Fruit fly (Drosophila melanogaster) whole organism, embryonic: ENCODE measurements around the gene CG14352.

Experiments used
- BEAF-32 ChIP-seq: fragments of 200-800 bp; sonication (Bioruptor generic); optimal IDR thresholded peaks from 3 replicates; lab custom pipeline; 2017; ENCODE audit warnings: missing biosample characterization, missing genetic modification characterization, mild to moderate bottlenecking, moderate library complexity, missing genetic modification reagents
- Bdp1 ChIP-seq: fragments of 200-800 bp; sonication (Bioruptor generic); optimal IDR thresholded peaks from 3 replicates; lab custom pipeline; 2016; ENCODE audit warnings: missing biosample characterization, missing genetic modification characterization
- CG10267 ChIP-seq: fragments of 200-800 bp; sonication (Bioruptor generic); optimal IDR thresholded peaks from 2 replicates; lab custom pipeline; 2018; ENCODE audit warnings: missing biosample characterization, mild to moderate bottlenecking, missing genetic modification characterization, moderate library complexity
- CG10274 ChIP-seq: fragments of 200-800 bp; sonication (Bioruptor generic); optimal IDR thresholded peaks from 3 replicates; lab custom pipeline; 2017; ENCODE audit warnings: missing biosample characterization, mild to moderate bottlenecking, missing genetic modification characterization
- CG10431 ChIP-seq: fragments of 200-800 bp; sonication (Bioruptor generic); optimal IDR thresholded peaks from 3 replicates; lab custom pipeline; 2018; ENCODE audit warnings: missing biosample characterization, mild to moderate bottlenecking, missing genetic modification characterization
- CG11456 ChIP-seq: fragments of 200-800 bp; sonication (Bioruptor generic); IDR thresholded peaks from 3 replicates; pipeline ENCODE4 v1.3.6; 2022; ENCODE audit warnings: missing biosample characterization, missing genetic modification characterization
- CG12299 ChIP-seq: fragments of 200-800 bp; sonication (Bioruptor generic); optimal IDR thresholded peaks from 2 replicates; lab custom pipeline; 2018; ENCODE audit warnings: missing biosample characterization, mild to moderate bottlenecking, missing genetic modification characterization
- CG12391 ChIP-seq: fragments of 200-800 bp; sonication (Bioruptor generic); optimal IDR thresholded peaks from 3 replicates; lab custom pipeline; 2018; ENCODE audit warnings: missing biosample characterization, mild to moderate bottlenecking, missing genetic modification characterization, moderate library complexity
- CG13287 ChIP-seq: fragments of 200-800 bp; sonication (Bioruptor generic); IDR thresholded peaks from 2 replicates; pipeline ENCODE4 v1.3.6; 2022; ENCODE audit warnings: missing biosample characterization, missing genetic modification characterization; ENCODE audit not compliant: partially characterized antibody
- CG13296 ChIP-seq: fragments of 200-800 bp; sonication (Bioruptor generic); optimal IDR thresholded peaks from 3 replicates; lab custom pipeline; 2018; ENCODE audit warnings: missing biosample characterization, mild to moderate bottlenecking, missing genetic modification characterization
- CG13624 ChIP-seq: fragments of 200-800 bp; sonication (Bioruptor generic); optimal IDR thresholded peaks from 2 replicates; lab custom pipeline; 2016; ENCODE audit warnings: missing biosample characterization, missing genetic modification characterization
- CG14667 ChIP-seq: fragments of 200-800 bp; sonication (Bioruptor generic); IDR thresholded peaks from 2 replicates; pipeline ENCODE4 v1.3.6; 2022; ENCODE audit warnings: missing biosample characterization, missing genetic modification characterization
- CG14860 ChIP-seq: fragments of 200-800 bp; sonication (Bioruptor generic); IDR thresholded peaks from 3 replicates; pipeline ENCODE4 v1.3.6; 2022; ENCODE audit warnings: missing biosample characterization, missing genetic modification characterization; ENCODE audit not compliant: partially characterized antibody
- CG15601 ChIP-seq: fragments of 200-800 bp; sonication (Bioruptor generic); optimal IDR thresholded peaks from 3 replicates; lab custom pipeline; 2019; ENCODE audit warnings: missing biosample characterization, mild to moderate bottlenecking, missing genetic modification characterization, moderate library complexity
- CG16813 ChIP-seq: fragments of 200-800 bp; sonication (Bioruptor generic); IDR thresholded peaks from 3 replicates; pipeline ENCODE4 v1.3.6; 2022; ENCODE audit warnings: missing biosample characterization, missing genetic modification characterization; ENCODE audit not compliant: partially characterized antibody
- CG16863 ChIP-seq: fragments of 200-800 bp; sonication (Bioruptor generic); optimal IDR thresholded peaks from 3 replicates; lab custom pipeline; 2016; ENCODE audit warnings: missing biosample characterization, missing genetic modification characterization
- CG17186 ChIP-seq: fragments of 200-800 bp; sonication (Bioruptor generic); optimal IDR thresholded peaks from 3 replicates; lab custom pipeline; 2017; ENCODE audit warnings: missing biosample characterization, missing genetic modification reagents, missing genetic modification characterization
- CG17359 ChIP-seq: fragments of 200-800 bp; sonication (Bioruptor generic); optimal IDR thresholded peaks from 3 replicates; lab custom pipeline; 2018; ENCODE audit warnings: missing biosample characterization, mild to moderate bottlenecking, missing genetic modification characterization, moderate library complexity
- CG18619 ChIP-seq: fragments of 200-800 bp; sonication (Bioruptor generic); optimal IDR thresholded peaks from 3 replicates; lab custom pipeline; 2017; ENCODE audit warnings: missing biosample characterization, mild to moderate bottlenecking, missing genetic modification characterization
- CG2116 ChIP-seq: fragments of 200-800 bp; sonication (Bioruptor generic); optimal IDR thresholded peaks from 3 replicates; lab custom pipeline; 2018; ENCODE audit warnings: missing biosample characterization, mild to moderate bottlenecking, missing genetic modification characterization
- CG2678 ChIP-seq: fragments of 200-800 bp; sonication (Bioruptor generic); optimal IDR thresholded peaks from 3 replicates; lab custom pipeline; 2019; ENCODE audit warnings: missing biosample characterization, mild to moderate bottlenecking, missing genetic modification characterization, moderate library complexity
- CG31388 ChIP-seq: fragments of 200-800 bp; sonication (Bioruptor generic); optimal IDR thresholded peaks from 2 replicates; lab custom pipeline; 2016; ENCODE audit warnings: missing biosample characterization, missing genetic modification characterization
- CG32767 ChIP-seq: fragments of 200-800 bp; sonication (Bioruptor generic); IDR thresholded peaks from 2 replicates; pipeline ENCODE4 v1.3.6; 2022; ENCODE audit warnings: missing biosample characterization, missing genetic modification characterization
- CG33213 ChIP-seq: fragments of 200-800 bp; sonication (Bioruptor generic); optimal IDR thresholded peaks from 3 replicates; lab custom pipeline; 2016; ENCODE audit warnings: missing biosample characterization, missing genetic modification characterization
- CG4404 ChIP-seq: fragments of 200-800 bp; sonication (Bioruptor generic); IDR thresholded peaks from 2 replicates; pipeline ENCODE4 v1.3.6; 2022; ENCODE audit warnings: missing biosample characterization, missing genetic modification characterization
- CG4617 ChIP-seq: fragments of 200-800 bp; sonication (Bioruptor generic); optimal IDR thresholded peaks from 3 replicates; lab custom pipeline; 2016; ENCODE audit warnings: missing biosample characterization, missing genetic modification characterization, borderline replicate concordance
- CG6854 ChIP-seq: fragments of 200-800 bp; sonication (Bioruptor generic); optimal IDR thresholded peaks from 3 replicates; lab custom pipeline; 2017; ENCODE audit warnings: missing biosample characterization, mild to moderate bottlenecking, missing genetic modification characterization
- CG9437 ChIP-seq: fragments of 200-800 bp; sonication (Bioruptor generic); optimal IDR thresholded peaks from 2 replicates; lab custom pipeline; 2018; ENCODE audit warnings: missing biosample characterization, mild to moderate bottlenecking, missing genetic modification characterization
- CHES-1-like ChIP-seq: fragments of 200-800 bp; sonication (Bioruptor generic); optimal IDR thresholded peaks from 2 replicates; lab custom pipeline; 2016; ENCODE audit warnings: missing biosample characterization, missing genetic modification characterization
- CrebB ChIP-seq: fragments of 200-800 bp; sonication (Bioruptor generic); optimal IDR thresholded peaks from 3 replicates; lab custom pipeline; 2018; ENCODE audit warnings: missing biosample characterization, mild to moderate bottlenecking, missing genetic modification characterization
- Doc2 ChIP-seq: fragments of 200-800 bp; sonication (Bioruptor generic); IDR thresholded peaks from 2 replicates; pipeline ENCODE4 v1.3.6; 2022; ENCODE audit warnings: missing biosample characterization, missing genetic modification characterization
- E2f1 ChIP-seq: fragments of 200-800 bp; sonication (Bioruptor generic); IDR thresholded peaks from 2 replicates; pipeline ENCODE4 v1.3.6; 2022; ENCODE audit warnings: missing biosample characterization, missing genetic modification characterization
- Ets65A ChIP-seq: fragments of 200-800 bp; sonication (Bioruptor generic); peaks from one replicate; lab custom pipeline; 2016; ENCODE audit warnings: missing biosample characterization, missing genetic modification characterization
- HmgZ ChIP-seq: fragments of 200-800 bp; sonication (Bioruptor generic); optimal IDR thresholded peaks from 2 replicates; lab custom pipeline; 2018; ENCODE audit warnings: missing biosample characterization, mild to moderate bottlenecking, missing genetic modification characterization
- Med ChIP-seq: fragments of 200-800 bp; sonication (Bioruptor generic); peaks from one replicate; lab custom pipeline; 2016; ENCODE audit warnings: missing biosample characterization, missing genetic modification characterization, mild to moderate bottlenecking, inconsistent platforms, moderate library complexity
- Mes4 ChIP-seq: fragments of 200-800 bp; sonication (Bioruptor generic); optimal IDR thresholded peaks from 2 replicates; lab custom pipeline; 2016; ENCODE audit warnings: missing biosample characterization, missing genetic modification characterization
- Myb ChIP-seq: fragments of 200-800 bp; sonication (Bioruptor generic); optimal IDR thresholded peaks from 2 replicates; lab custom pipeline; 2016; ENCODE audit warnings: missing biosample characterization, missing genetic modification characterization
- Ptx1 ChIP-seq: fragments of 200-800 bp; sonication (Bioruptor generic); IDR thresholded peaks from 2 replicates; pipeline ENCODE4 v1.3.6; 2022; ENCODE audit warnings: missing biosample characterization, missing genetic modification characterization
- cas ChIP-seq: fragments of 200-800 bp; sonication (Bioruptor generic); IDR thresholded peaks from 2 replicates; pipeline ENCODE4 v1.3.6; 2022; ENCODE audit warnings: missing biosample characterization, missing genetic modification characterization
- chif ChIP-seq, 2 experiments: fragments of 200-800 bp; sonication (Bioruptor generic); optimal IDR thresholded peaks; 3 replicates each; lab custom pipeline; 2016; ENCODE audit warnings: missing biosample characterization in 2 of 2, missing genetic modification characterization in 2 of 2
- esg ChIP-seq: fragments of 200-800 bp; sonication (Bioruptor generic); conservative IDR thresholded peaks from 2 replicates; pipeline ENCODE4 v1.3.6; 2022; ENCODE audit warnings: missing biosample characterization, missing genetic modification characterization
- gcm ChIP-seq: fragments of 200-800 bp; sonication (Bioruptor generic); optimal IDR thresholded peaks from 2 replicates; lab custom pipeline; 2019; ENCODE audit warnings: missing biosample characterization, mild to moderate bottlenecking, missing genetic modification characterization, moderate library complexity
- gfzf ChIP-seq: fragments of 200-800 bp; sonication (Bioruptor generic); optimal IDR thresholded peaks from 2 replicates; lab custom pipeline; 2016; ENCODE audit warnings: missing biosample characterization, mild to moderate bottlenecking, missing genetic modification characterization, moderate library complexity
- ken ChIP-seq: fragments of 200-800 bp; sonication (Bioruptor generic); IDR thresholded peaks from 3 replicates; pipeline ENCODE4 v1.3.6; 2022; ENCODE audit warnings: missing biosample characterization, missing genetic modification characterization
- nom ChIP-seq: fragments of 200-800 bp; sonication (Bioruptor generic); optimal IDR thresholded peaks from 2 replicates; lab custom pipeline; 2017; ENCODE audit warnings: missing biosample characterization, missing genetic modification characterization, mild to moderate bottlenecking, moderate library complexity, missing genetic modification reagents
- sens ChIP-seq: fragments of 200-800 bp; sonication (Bioruptor generic); peaks from one replicate; lab custom pipeline; 2016; ENCODE audit warnings: missing biosample characterization, missing genetic modification characterization
- slou ChIP-seq: fragments of 200-800 bp; sonication (Bioruptor generic); optimal IDR thresholded peaks from 3 replicates; lab custom pipeline; 2016; ENCODE audit warnings: missing biosample characterization, missing genetic modification characterization
- stc ChIP-seq: fragments of 200-800 bp; sonication (Bioruptor generic); IDR thresholded peaks from 2 replicates; pipeline ENCODE4 v1.3.6; 2022; ENCODE audit warnings: missing biosample characterization, missing genetic modification characterization
- stwl ChIP-seq: fragments of 200-800 bp; sonication (Bioruptor generic); optimal IDR thresholded peaks from 3 replicates; lab custom pipeline; 2018; ENCODE audit warnings: missing biosample characterization, mild to moderate bottlenecking, missing genetic modification characterization, moderate library complexity
- vfl ChIP-seq: fragments of 200-800 bp; sonication (Bioruptor generic); optimal IDR thresholded peaks from 2 replicates; lab custom pipeline; 2016; ENCODE audit warnings: missing biosample characterization, missing genetic modification characterization

Gene CG14352

DNA sequence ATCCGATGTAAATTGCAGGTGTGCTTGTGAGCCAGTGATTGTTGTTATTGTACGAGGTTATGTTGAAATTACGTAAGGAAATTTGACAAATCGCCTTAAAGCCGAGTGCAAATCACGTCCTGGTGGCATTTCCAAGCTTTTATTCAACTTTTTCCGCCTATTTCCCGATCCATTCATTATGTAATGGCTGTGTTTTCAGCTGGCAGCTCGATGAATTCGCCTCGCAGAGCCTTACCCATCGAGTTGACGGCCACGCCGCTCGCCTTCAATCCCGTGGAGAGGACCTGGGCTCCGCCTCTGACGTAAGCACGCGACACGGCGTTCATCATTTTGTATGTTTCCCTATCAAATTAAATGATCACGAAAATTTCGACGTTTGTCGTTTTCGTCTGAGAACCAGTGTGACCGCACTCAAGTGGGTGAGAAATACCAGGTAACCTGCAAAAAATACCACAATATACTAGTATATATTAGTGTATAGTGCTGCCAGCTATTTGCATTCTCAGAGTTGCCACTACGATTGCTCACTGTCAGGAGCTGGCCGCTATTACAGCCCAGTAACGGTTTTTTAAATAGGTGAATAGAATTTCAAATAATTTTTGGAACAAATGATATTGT lies 2.6 kb downstream of the CG14352 start, which contains the start of gene RFeSP (continued):
- TF ChIP-seq CG4617 = peak; percentile 79
- TF ChIP-seq CG13296 (GFP tag; lab: Kevin White, UChicago) = no peak
- no peak for TF ChIP-seq gcm
- no peak for TF ChIP-seq cas (GFP tag; lab: Robert Waterston, UW)
- peak; percentile 35 for TF ChIP-seq CG12391 (tag; lab: Kevin White, UChicago)
- peak; percentile 100 for TF ChIP-seq Myb (GFP tag; lab: Kevin White, UChicago)
- TF ChIP-seq vfl (GFP tag; lab: Kevin White, UChicago) = peak; percentile 38
- TF ChIP-seq stwl (tag; lab: Kevin White, UChicago) = peak; percentile 93
- TF ChIP-seq CG16863 (GFP tag; lab: Kevin White, UChicago) = no peak
- no peak for TF ChIP-seq Mes4 (GFP tag; lab: Kevin White, UChicago)
- TF ChIP-seq Ptx1 (GFP tag; lab: Robert Waterston, UW) = no peak
- peak; percentile 30; the same call in 1 of the 2 replicates for TF ChIP-seq CG13287 (GFP tag; lab: Robert Waterston, UW)
- TF ChIP-seq slou (GFP tag; lab: Kevin White, UChicago) = peak; percentile 34
- no peak for TF ChIP-seq CG32767 (GFP tag; lab: Robert Waterston, UW)
- no peak for TF ChIP-seq CG14860
- peak; percentile 27 for TF ChIP-seq Bdp1 (GFP tag; lab: Kevin White, UChicago)
- no peak for TF ChIP-seq CG11456 (GFP tag; lab: Robert Waterston, UW)
- TF ChIP-seq CG13624 (GFP tag; lab: Kevin White, UChicago) = peak; percentile 21
- no peak for TF ChIP-seq CG17186 (GFP tag; lab: Kevin White, UChicago)
- peak; percentile 48 for TF ChIP-seq CG9437 (GFP tag; lab: Kevin White, UChicago)
- TF ChIP-seq CG10274 = no peak
- no peak for TF ChIP-seq CrebB (tag; lab: Kevin White, UChicago)
- TF ChIP-seq CG16813 (GFP tag; lab: Robert Waterston, UW) = 0 out of 3 replicates have a peak, but pooled peaks have one; percentile 26
- no peak for TF ChIP-seq Doc2 (GFP tag; lab: Robert Waterston, UW)
- TF ChIP-seq nom = no peak
- TF ChIP-seq CG18619 (GFP tag; lab: Kevin White, UChicago) = no peak
- TF ChIP-seq Ets65A (GFP tag; lab: Kevin White, UChicago) = peak; percentile 96
- TF ChIP-seq CG14667 (GFP tag; lab: Robert Waterston, UW) = no peak
- peak; percentile 66 for TF ChIP-seq CG2116 (GFP tag; lab: Kevin White, UChicago)
- TF ChIP-seq Med (GFP tag; lab: Kevin White, UChicago) = peak; percentile 88
- TF ChIP-seq CHES-1-like (GFP tag; lab: Kevin White, UChicago) = peak; percentile 48
- TF ChIP-seq ken (GFP tag; lab: Robert Waterston, UW) = 0 out of 3 replicates have a peak, but pooled peaks have one; percentile 19
- TF ChIP-seq CG15601 (tag; lab: Kevin White, UChicago) = peak; percentile 66
- no peak for TF ChIP-seq E2f1
- peak in 1 of 2 experiments; percentile 32 for TF ChIP-seq chif (GFP tag; optimal IDR thresholded peaks at IDR 0.05; lab: Kevin White, UChicago)
- TF ChIP-seq CG10267 (tag; lab: Kevin White, UChicago) = peak; percentile 80
- no peak for TF ChIP-seq stc (GFP tag; lab: Robert Waterston, UW)
- TF ChIP-seq CG33213 (GFP tag; lab: Kevin White, UChicago) = peak; percentile 89
- TF ChIP-seq CG17359 (tag; lab: Kevin White, UChicago) = no peak
- no peak for TF ChIP-seq esg (GFP tag; lab: Robert Waterston, UW)
- TF ChIP-seq gfzf (GFP tag; lab: Kevin White, UChicago) = peak; percentile 96
- peak; percentile 76 for TF ChIP-seq sens
- no peak for TF ChIP-seq CG6854 (GFP tag; lab: Kevin White, UChicago)
- peak; percentile 54 for TF ChIP-seq BEAF-32 (GFP tag; lab: Kevin White, UChicago)
- TF ChIP-seq CG12299 (tag; lab: Kevin White, UChicago) = peak; percentile 7
- no peak for TF ChIP-seq CG4404
- TF ChIP-seq CG2678 (tag; lab: Kevin White, UChicago) = no peak
- peak; percentile 84 for TF ChIP-seq HmgZ (tag; lab: Kevin White, UChicago)
- no peak for TF ChIP-seq CG10431 (GFP tag; lab: Kevin White, UChicago)
- no peak for TF ChIP-seq CG31388
